Worm (Caenorhabditis elegans): ENCODE data around the gene unc-45.

The unc-45 gene

DNA sequence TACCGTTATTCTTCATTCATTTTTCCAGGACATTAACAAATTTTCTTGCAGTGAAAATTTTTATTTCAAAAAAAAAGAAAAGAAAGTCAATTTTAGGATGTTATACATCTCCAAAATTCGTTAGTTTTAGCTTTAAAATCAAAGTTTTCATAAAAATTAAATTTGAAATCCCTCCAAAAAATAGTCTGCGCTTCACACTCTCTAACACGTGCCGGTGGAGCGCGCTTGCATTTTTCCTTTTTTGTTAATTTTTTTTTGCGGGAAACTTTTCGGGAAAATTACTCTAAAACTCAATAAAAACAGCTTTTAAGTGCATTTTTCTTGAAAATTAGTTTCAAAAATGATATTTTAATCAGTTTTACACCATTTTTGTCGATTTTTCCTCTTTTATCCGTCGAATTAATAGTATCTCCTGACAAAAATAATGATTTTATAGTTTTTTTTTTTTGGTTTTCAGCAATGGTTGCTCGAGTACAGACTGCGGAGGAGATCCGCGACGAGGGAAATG, at the start of gene unc-45:
Gene unc-45, plus strand, starts transcription at position 458 of the 508 bp plus-strand sequence.
- TF ChIP-seq pes-1 (GFP tag; IDR thresholded peaks at IDR 0.05) (no peak), ama-1 (optimal IDR thresholded peaks at IDR 0.05) (no peak), ets-7 (tag; optimal IDR thresholded peaks at IDR 0.05) (no peak), hmbx-1 (tag; optimal IDR thresholded peaks at IDR 0.05) (no peak), ceh-13 (GFP tag; optimal IDR thresholded peaks at IDR 0.05) (no peak), F13C5.2 (tag; optimal IDR thresholded peaks at IDR 0.05) (no peak), sea-1 (GFP tag; conservative IDR thresholded peaks at IDR 0.05) (no peak), scrt-1 (GFP tag; IDR thresholded peaks at IDR 0.05) (no peak), B0310.2 (tag; optimal IDR thresholded peaks at IDR 0.05) (no peak), ceh-36 (tag; optimal IDR thresholded peaks at IDR 0.05) (no peak), aly-1 (tag; optimal IDR thresholded peaks at IDR 0.05) (no peak), tbx-37 (GFP tag; conservative IDR thresholded peaks at IDR 0.05) (no peak), tra-4 (tag; optimal IDR thresholded peaks at IDR 0.05) (no peak), hnd-1 (tag; optimal IDR thresholded peaks at IDR 0.05) (no peak)

DNA sequence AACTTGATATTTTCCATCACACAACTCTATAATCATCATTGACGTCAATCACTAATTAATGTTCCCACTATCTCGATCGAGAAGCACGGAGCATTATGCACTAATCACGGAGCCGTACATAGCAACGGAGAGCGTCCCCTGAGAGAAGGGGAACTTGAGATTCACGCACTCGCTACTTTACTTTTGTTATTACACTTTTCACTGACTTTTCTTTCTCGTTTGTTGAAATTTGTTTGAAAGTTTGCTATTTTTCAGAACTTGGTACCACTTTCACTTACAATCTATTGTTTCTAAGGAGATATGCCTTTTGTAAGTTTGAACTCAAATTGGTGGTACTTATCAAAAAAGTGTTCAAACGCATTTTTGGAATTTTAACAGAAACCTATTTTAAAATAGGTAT, 47.2 kb upstream of the unc-45 start, which contains the start of gene Y55B1BR.8:
Gene Y55B1BR.8, plus strand, starts transcription at position 301 of the 400 bp plus-strand sequence.
- no peak for TF ChIP-seq flt-1 (GFP tag; IDR thresholded peaks at IDR 0.05)
- TF ChIP-seq hmg-4 (GFP tag; optimal IDR thresholded peaks at IDR 0.05), result no peak
- no peak for TF ChIP-seq hnd-1 (tag; optimal IDR thresholded peaks at IDR 0.05)
- TF ChIP-seq tbx-11 (GFP tag; IDR thresholded peaks at IDR 0.05), result no peak
- no peak for TF ChIP-seq aly-1 (tag; optimal IDR thresholded peaks at IDR 0.05)
- no peak for TF ChIP-seq ets-7 (tag; optimal IDR thresholded peaks at IDR 0.05)
- TF ChIP-seq ama-1 (optimal IDR thresholded peaks at IDR 0.05), result no peak
- no peak for TF ChIP-seq ceh-36 (tag; optimal IDR thresholded peaks at IDR 0.05)
- TF ChIP-seq tra-4 (tag; optimal IDR thresholded peaks at IDR 0.05), result no peak
- TF ChIP-seq scrt-1 (GFP tag; IDR thresholded peaks at IDR 0.05), result no peak
- no peak for TF ChIP-seq sea-1 (GFP tag; conservative IDR thresholded peaks at IDR 0.05)
- no peak for TF ChIP-seq hmbx-1 (tag; optimal IDR thresholded peaks at IDR 0.05)
- no peak for TF ChIP-seq pes-1 (GFP tag; IDR thresholded peaks at IDR 0.05)
- TF ChIP-seq B0310.2 (tag; optimal IDR thresholded peaks at IDR 0.05), result no peak
- TF ChIP-seq F13C5.2 (tag; optimal IDR thresholded peaks at IDR 0.05), result no peak
- no peak for TF ChIP-seq ceh-13 (GFP tag; optimal IDR thresholded peaks at IDR 0.05)
- no peak for TF ChIP-seq tbx-37 (GFP tag; conservative IDR thresholded peaks at IDR 0.05)

DNA sequence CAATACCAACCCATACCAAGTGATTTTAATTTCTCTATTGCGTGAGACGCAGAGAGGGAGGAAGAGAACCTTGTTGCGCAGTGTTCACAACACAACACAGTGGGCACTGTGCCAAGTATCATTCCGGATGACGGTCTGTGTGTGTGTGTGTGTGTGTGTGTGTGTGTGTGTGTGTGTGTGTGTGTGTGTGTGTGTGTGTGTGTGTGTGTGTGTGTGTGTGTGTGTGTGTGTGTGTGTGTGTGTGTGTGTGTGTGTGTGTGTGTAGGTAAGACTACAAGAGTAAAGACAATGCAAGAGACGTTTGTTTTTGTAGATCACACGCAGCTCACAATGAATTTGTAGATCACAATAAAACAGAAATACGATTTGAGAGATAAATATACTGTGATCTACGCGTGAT, 45.8 kb upstream of the unc-45 start:
- TF ChIP-seq hmg-4 (GFP tag; optimal IDR thresholded peaks at IDR 0.05) (peak; percentile 27), B0310.2 (tag; optimal IDR thresholded peaks at IDR 0.05) (peak; percentile 27), hmbx-1 (tag; optimal IDR thresholded peaks at IDR 0.05) (peak; percentile 62), ceh-36 (tag; optimal IDR thresholded peaks at IDR 0.05) (peak; percentile 32)

DNA sequence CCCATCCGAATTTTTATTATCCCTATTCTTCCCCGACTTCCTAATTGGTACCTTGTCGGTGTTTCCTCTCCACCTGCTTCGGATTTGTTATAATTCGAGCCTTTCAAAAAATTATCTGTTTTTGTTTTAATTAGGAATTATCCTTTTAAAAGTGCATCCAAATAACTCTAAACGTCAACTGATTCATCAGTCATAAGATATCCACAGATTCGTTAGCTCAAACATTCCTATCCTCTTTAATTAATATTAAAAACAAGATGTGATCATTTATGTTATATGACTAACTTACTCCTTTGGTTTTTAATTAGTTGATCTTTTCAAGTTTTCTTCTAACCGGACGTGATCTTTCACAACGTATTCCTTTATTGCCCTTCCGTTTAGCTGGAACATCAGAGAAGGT, 44.5 kb upstream of the unc-45 start:
- TF ChIP-seq tra-4 (tag; optimal IDR thresholded peaks at IDR 0.05) (no peak), tbx-37 (GFP tag; conservative IDR thresholded peaks at IDR 0.05) (no peak), sea-1 (GFP tag; conservative IDR thresholded peaks at IDR 0.05) (no peak), pes-1 (GFP tag; IDR thresholded peaks at IDR 0.05) (no peak), aly-1 (tag; optimal IDR thresholded peaks at IDR 0.05) (no peak), hmg-4 (GFP tag; optimal IDR thresholded peaks at IDR 0.05) (no peak), hmbx-1 (tag; optimal IDR thresholded peaks at IDR 0.05) (no peak), hnd-1 (tag; optimal IDR thresholded peaks at IDR 0.05) (no peak), ceh-13 (GFP tag; optimal IDR thresholded peaks at IDR 0.05) (no peak), ets-7 (tag; optimal IDR thresholded peaks at IDR 0.05) (no peak), tbx-11 (GFP tag; IDR thresholded peaks at IDR 0.05) (no peak), scrt-1 (GFP tag; IDR thresholded peaks at IDR 0.05) (no peak), B0310.2 (tag; optimal IDR thresholded peaks at IDR 0.05) (no peak), ceh-36 (tag; optimal IDR thresholded peaks at IDR 0.05) (no peak), flt-1 (GFP tag; IDR thresholded peaks at IDR 0.05) (no peak), F13C5.2 (tag; optimal IDR thresholded peaks at IDR 0.05) (no peak), ama-1 (optimal IDR thresholded peaks at IDR 0.05) (no peak)

DNA sequence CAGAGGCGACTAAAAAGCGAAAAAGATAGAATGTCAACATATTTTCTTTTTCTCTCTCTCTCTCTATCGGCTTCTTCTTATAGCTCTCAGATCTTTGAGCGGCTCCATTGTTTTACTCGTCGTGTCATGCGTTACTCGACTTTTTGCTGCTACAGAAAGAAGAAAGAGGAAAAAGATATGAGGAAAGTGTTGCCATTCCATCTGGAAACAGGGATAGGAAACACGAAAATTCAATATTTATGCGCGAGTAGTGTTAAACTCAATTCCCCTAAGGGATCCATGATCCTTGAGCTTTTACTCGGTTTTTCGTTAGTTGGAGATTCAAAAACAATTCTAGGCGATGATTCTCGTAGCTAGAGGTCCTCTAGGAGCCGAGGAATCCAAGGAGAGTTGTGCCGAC, 35.6 kb upstream of the unc-45 start:
- TF ChIP-seq hnd-1 (tag; optimal IDR thresholded peaks at IDR 0.05), result no peak

DNA sequence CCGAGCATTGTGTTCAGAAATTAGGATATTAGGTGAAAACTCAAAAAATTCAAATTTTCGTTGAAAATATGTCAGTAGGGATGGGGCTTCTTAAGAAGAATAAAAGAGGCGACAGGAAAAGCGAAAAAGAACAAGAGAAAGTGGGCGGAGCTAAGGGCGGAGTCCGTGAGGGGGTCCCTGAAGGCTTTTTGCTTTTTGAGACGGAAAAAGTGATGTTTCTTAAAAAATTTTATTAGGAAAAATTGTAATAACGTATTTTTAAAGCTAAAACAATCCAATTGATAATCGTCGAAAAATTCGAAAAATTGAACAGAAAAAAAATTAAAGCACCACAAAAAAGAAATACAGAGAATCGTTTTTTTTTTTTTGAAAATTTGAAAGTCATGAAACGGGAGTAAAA, 27.6 kb upstream of the unc-45 start, which contains the start of gene Y55B1BR.6:
Gene Y55B1BR.6, minus strand, starts transcription at position 101 of the 400 bp plus-strand sequence.
- TF ChIP-seq tbx-11 (GFP tag; IDR thresholded peaks at IDR 0.05), result no peak
- TF ChIP-seq hmg-4 (GFP tag; optimal IDR thresholded peaks at IDR 0.05), result no peak
- no peak for TF ChIP-seq aly-1 (tag; optimal IDR thresholded peaks at IDR 0.05)
- no peak for TF ChIP-seq sea-1 (GFP tag; conservative IDR thresholded peaks at IDR 0.05)
- TF ChIP-seq ceh-13 (GFP tag; optimal IDR thresholded peaks at IDR 0.05), result no peak
- TF ChIP-seq ets-7 (tag; optimal IDR thresholded peaks at IDR 0.05), result no peak
- TF ChIP-seq flt-1 (GFP tag; IDR thresholded peaks at IDR 0.05), result no peak
- no peak for TF ChIP-seq pes-1 (GFP tag; IDR thresholded peaks at IDR 0.05)
- TF ChIP-seq ama-1 (optimal IDR thresholded peaks at IDR 0.05), result no peak
- no peak for TF ChIP-seq tra-4 (tag; optimal IDR thresholded peaks at IDR 0.05)
- no peak for TF ChIP-seq F13C5.2 (tag; optimal IDR thresholded peaks at IDR 0.05)
- TF ChIP-seq hmbx-1 (tag; optimal IDR thresholded peaks at IDR 0.05), result no peak
- no peak for TF ChIP-seq ceh-36 (tag; optimal IDR thresholded peaks at IDR 0.05)
- TF ChIP-seq B0310.2 (tag; optimal IDR thresholded peaks at IDR 0.05), result no peak
- TF ChIP-seq tbx-37 (GFP tag; conservative IDR thresholded peaks at IDR 0.05), result no peak
- TF ChIP-seq scrt-1 (GFP tag; IDR thresholded peaks at IDR 0.05), result no peak
- no peak for TF ChIP-seq hnd-1 (tag; optimal IDR thresholded peaks at IDR 0.05)

DNA sequence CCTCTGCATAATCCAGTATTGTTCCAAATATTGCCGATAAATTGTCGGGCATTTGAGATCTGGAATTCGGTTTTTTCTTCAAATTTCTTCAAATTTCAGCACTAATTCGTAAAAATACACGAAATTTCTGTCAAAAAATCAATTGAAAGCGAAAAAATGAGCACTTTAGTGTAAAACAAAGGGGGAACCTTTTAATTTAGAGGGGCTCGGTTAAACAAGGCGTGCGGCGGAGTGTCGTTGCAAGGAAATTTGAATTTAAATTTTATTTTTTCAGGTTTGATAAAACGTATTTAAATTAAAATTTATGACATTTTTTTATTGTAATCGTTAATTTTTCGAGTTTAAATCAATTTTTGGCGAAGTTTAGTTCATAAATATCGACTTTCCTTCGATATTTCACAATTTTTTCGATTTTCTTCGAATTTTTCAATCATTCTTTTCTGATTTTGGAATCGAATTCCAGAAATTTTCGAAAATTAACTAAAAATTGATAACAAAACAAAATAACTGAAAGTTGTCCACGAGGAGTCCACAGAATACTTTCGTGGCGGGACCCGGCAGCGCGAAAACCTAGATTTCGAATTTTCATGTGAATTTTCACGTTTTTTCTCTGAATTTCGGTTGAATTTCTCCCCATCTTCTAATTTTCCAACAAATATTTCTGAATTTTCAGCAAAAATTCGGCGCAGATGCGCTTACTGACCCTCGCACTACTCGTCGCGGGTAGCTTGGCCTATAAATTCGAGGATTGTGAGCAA, 19.5 kb upstream of the unc-45 start, which contains the start of the genes magu-1 and nemp-1:
Gene magu-1, minus strand, starts transcription at position 59 of the 758 bp plus-strand sequence.
Gene nemp-1, plus strand, starts transcription at position 674 of the 758 bp plus-strand sequence.
- no peak for TF ChIP-seq ets-7 (tag; optimal IDR thresholded peaks at IDR 0.05)
- TF ChIP-seq hnd-1 (tag; optimal IDR thresholded peaks at IDR 0.05), result no peak
- TF ChIP-seq aly-1 (tag; optimal IDR thresholded peaks at IDR 0.05), result no peak
- no peak for TF ChIP-seq hmg-4 (GFP tag; optimal IDR thresholded peaks at IDR 0.05)
- no peak for TF ChIP-seq tbx-37 (GFP tag; conservative IDR thresholded peaks at IDR 0.05)
- no peak for TF ChIP-seq ceh-13 (GFP tag; optimal IDR thresholded peaks at IDR 0.05)
- no peak for TF ChIP-seq tbx-11 (GFP tag; IDR thresholded peaks at IDR 0.05)
- TF ChIP-seq flt-1 (GFP tag; IDR thresholded peaks at IDR 0.05), result no peak
- no peak for TF ChIP-seq tra-4 (tag; optimal IDR thresholded peaks at IDR 0.05)
- no peak for TF ChIP-seq B0310.2 (tag; optimal IDR thresholded peaks at IDR 0.05)
- TF ChIP-seq hmbx-1 (tag; optimal IDR thresholded peaks at IDR 0.05), result no peak
- TF ChIP-seq scrt-1 (GFP tag; IDR thresholded peaks at IDR 0.05), result no peak
- TF ChIP-seq ama-1 (optimal IDR thresholded peaks at IDR 0.05), result no peak
- no peak for TF ChIP-seq pes-1 (GFP tag; IDR thresholded peaks at IDR 0.05)
- TF ChIP-seq F13C5.2 (tag; optimal IDR thresholded peaks at IDR 0.05), result no peak
- no peak for TF ChIP-seq ceh-36 (tag; optimal IDR thresholded peaks at IDR 0.05)
- no peak for TF ChIP-seq sea-1 (GFP tag; conservative IDR thresholded peaks at IDR 0.05)

All from whole organism, early embryonic.